Fruit fly (Drosophila melanogaster) whole organism, embryonic: ENCODE results near the gene Peritrophin-15a.

Experiments used
- Ada2b ChIP-seq: fragments of 200-800 bp; sonication (Bioruptor generic); IDR thresholded peaks from 2 replicates; pipeline ENCODE4 v1.3.6; 2022; ENCODE audit warnings: missing biosample characterization, missing genetic modification characterization
- CG10959 ChIP-seq: fragments of 200-800 bp; sonication (Bioruptor generic); IDR thresholded peaks from 2 replicates; pipeline ENCODE4 v1.3.6; 2022; ENCODE audit warnings: missing biosample characterization, missing genetic modification characterization
- CG11247 ChIP-seq: fragments of 200-800 bp; sonication (Bioruptor generic); IDR thresholded peaks from 2 replicates; pipeline ENCODE4 v1.3.6; 2022; ENCODE audit warnings: missing biosample characterization, missing genetic modification characterization
- CG11695 ChIP-seq: fragments of 200-800 bp; sonication (Bioruptor generic); IDR thresholded peaks from 3 replicates; pipeline ENCODE4 v1.3.6; 2022; ENCODE audit warnings: missing biosample characterization, missing genetic modification characterization
- CG12236 ChIP-seq: fragments of 200-800 bp; sonication (Bioruptor generic); optimal IDR thresholded peaks from 2 replicates; lab custom pipeline; 2016; ENCODE audit warnings: missing biosample characterization, missing genetic modification characterization
- CG12769 ChIP-seq: fragments of 200-800 bp; sonication (Bioruptor generic); optimal IDR thresholded peaks from 2 replicates; lab custom pipeline; 2019; ENCODE audit warnings: missing biosample characterization, mild to moderate bottlenecking, missing genetic modification characterization, moderate library complexity
- CG13287 ChIP-seq: fragments of 200-800 bp; sonication (Bioruptor generic); IDR thresholded peaks from 2 replicates; pipeline ENCODE4 v1.3.6; 2022; ENCODE audit warnings: missing biosample characterization, missing genetic modification characterization; ENCODE audit not compliant: partially characterized antibody
- CG13424 ChIP-seq: fragments of 200-800 bp; sonication (Bioruptor generic); optimal IDR thresholded peaks from 2 replicates; lab custom pipeline; 2019; ENCODE audit warnings: missing biosample characterization, mild to moderate bottlenecking, missing genetic modification characterization, moderate library complexity
- CG15514 ChIP-seq: fragments of 200-800 bp; sonication (Bioruptor generic); optimal IDR thresholded peaks from 3 replicates; lab custom pipeline; 2017; ENCODE audit warnings: missing biosample characterization, missing genetic modification characterization, mild to moderate bottlenecking, moderate library complexity, missing genetic modification reagents
- CG1792 ChIP-seq: fragments of 200-800 bp; sonication (Bioruptor generic); optimal IDR thresholded peaks from 2 replicates; lab custom pipeline; 2016; ENCODE audit warnings: missing biosample characterization, missing genetic modification characterization
- CG3163 ChIP-seq: fragments of 200-800 bp; sonication (Bioruptor generic); optimal IDR thresholded peaks from 3 replicates; lab custom pipeline; 2016; ENCODE audit warnings: missing biosample characterization, missing genetic modification characterization
- CG6765 ChIP-seq: fragments of 200-800 bp; sonication (Bioruptor generic); optimal IDR thresholded peaks from 3 replicates; lab custom pipeline; 2017; ENCODE audit warnings: missing biosample characterization, mild to moderate bottlenecking, missing genetic modification characterization
- CG8359 ChIP-seq: fragments of 200-800 bp; sonication (Bioruptor generic); optimal IDR thresholded peaks from 2 replicates; lab custom pipeline; 2017; ENCODE audit warnings: missing biosample characterization, mild to moderate bottlenecking, missing genetic modification characterization, borderline replicate concordance
- CG9609 ChIP-seq: fragments of 200-800 bp; sonication (Bioruptor generic); optimal IDR thresholded peaks from 3 replicates; lab custom pipeline; 2016; ENCODE audit warnings: missing biosample characterization, missing genetic modification characterization
- CG9817 ChIP-seq: fragments of 200-800 bp; sonication (Bioruptor generic); optimal IDR thresholded peaks from 2 replicates; lab custom pipeline; 2018; ENCODE audit warnings: missing biosample characterization, mild to moderate bottlenecking, missing genetic modification characterization, moderate library complexity
- H2.0 ChIP-seq: fragments of 200-800 bp; sonication (Bioruptor generic); IDR thresholded peaks from 2 replicates; pipeline ENCODE4 v1.3.6; 2022; ENCODE audit warnings: missing biosample characterization, missing genetic modification characterization
- HLH3B ChIP-seq: fragments of 200-800 bp; sonication (Bioruptor generic); IDR thresholded peaks from 2 replicates; pipeline ENCODE4 v1.3.6; 2022; ENCODE audit warnings: missing biosample characterization, missing genetic modification characterization
- HLH4C ChIP-seq: fragments of 200-800 bp; sonication (Bioruptor generic); IDR thresholded peaks from 3 replicates; pipeline ENCODE4 v1.3.6; 2022; ENCODE audit warnings: missing biosample characterization, missing genetic modification characterization; ENCODE audit not compliant: partially characterized antibody
- HLH54F ChIP-seq: fragments of 200-800 bp; sonication (Bioruptor generic); optimal IDR thresholded peaks from 3 replicates; lab custom pipeline; 2016; ENCODE audit warnings: missing biosample characterization, missing genetic modification characterization
- HmgZ ChIP-seq: fragments of 200-800 bp; sonication (Bioruptor generic); optimal IDR thresholded peaks from 2 replicates; lab custom pipeline; 2018; ENCODE audit warnings: missing biosample characterization, mild to moderate bottlenecking, missing genetic modification characterization
- Hr78 ChIP-seq, 2 experiments: fragments of 200-800 bp in 1 of 2; fragments of >200 bp in 1 of 2; sonication (Bioruptor generic) in 1 of 2; optimal IDR thresholded peaks; 2 replicates each; lab custom pipeline; 2017 to 2019; ENCODE audit warnings: missing biosample characterization in 2 of 2, missing genetic modification characterization in 2 of 2, mild to moderate bottlenecking in 1 of 2, moderate library complexity in 1 of 2
- Lim3 ChIP-seq: fragments of 200-800 bp; sonication (Bioruptor generic); IDR thresholded peaks from 2 replicates; pipeline ENCODE4 v1.3.6; 2022; ENCODE audit warnings: missing biosample characterization, missing genetic modification characterization
- NC2α ChIP-seq: fragments of 200-800 bp; sonication (Bioruptor generic); optimal IDR thresholded peaks from 2 replicates; lab custom pipeline; 2016; ENCODE audit warnings: missing biosample characterization, missing genetic modification characterization
- Side ChIP-seq: fragments of 200-800 bp; sonication (Bioruptor generic); optimal IDR thresholded peaks from 2 replicates; lab custom pipeline; 2016; ENCODE audit warnings: missing biosample characterization, missing genetic modification characterization
- Sox102F ChIP-seq: fragments of 200-800 bp; sonication (Bioruptor generic); optimal IDR thresholded peaks from 2 replicates; lab custom pipeline; 2018; ENCODE audit warnings: missing biosample characterization, mild to moderate bottlenecking, missing genetic modification characterization, moderate library complexity
- Sry-δ ChIP-seq: fragments of 200-800 bp; sonication (Bioruptor generic); optimal IDR thresholded peaks from 2 replicates; lab custom pipeline; 2016; ENCODE audit warnings: missing biosample characterization, missing genetic modification characterization
- bbx ChIP-seq: fragments of 200-800 bp; sonication (Bioruptor generic); IDR thresholded peaks from 2 replicates; pipeline ENCODE4 v1.3.6; 2022; ENCODE audit warnings: missing biosample characterization, missing genetic modification characterization; ENCODE audit not compliant: partially characterized antibody
- chn ChIP-seq: fragments of 200-800 bp; sonication (Bioruptor generic); optimal IDR thresholded peaks from 2 replicates; lab custom pipeline; 2016; ENCODE audit warnings: missing biosample characterization, missing genetic modification characterization
- emc ChIP-seq: fragments of 200-800 bp; sonication (Bioruptor generic); optimal IDR thresholded peaks from 2 replicates; lab custom pipeline; 2016; ENCODE audit warnings: missing biosample characterization, missing genetic modification characterization
- mirr ChIP-seq: fragments of 200-800 bp; sonication (Bioruptor generic); optimal IDR thresholded peaks from 3 replicates; lab custom pipeline; 2018; ENCODE audit warnings: missing biosample characterization, mild to moderate bottlenecking, missing genetic modification characterization
- nau ChIP-seq: fragments of 200-800 bp; sonication (Bioruptor generic); optimal IDR thresholded peaks from 3 replicates; lab custom pipeline; 2017; ENCODE audit warnings: missing biosample characterization, mild to moderate bottlenecking, missing genetic modification characterization, missing genetic modification reagents
- nom ChIP-seq: fragments of 200-800 bp; sonication (Bioruptor generic); optimal IDR thresholded peaks from 2 replicates; lab custom pipeline; 2017; ENCODE audit warnings: missing biosample characterization, missing genetic modification characterization, mild to moderate bottlenecking, moderate library complexity, missing genetic modification reagents
- org-1 ChIP-seq: fragments of 200-800 bp; sonication (Bioruptor generic); optimal IDR thresholded peaks from 2 replicates; lab custom pipeline; 2017; ENCODE audit warnings: missing biosample characterization, missing genetic modification characterization
- pnt ChIP-seq: fragments of 200-800 bp; sonication (Bioruptor generic); optimal IDR thresholded peaks from 3 replicates; lab custom pipeline; 2016; ENCODE audit warnings: missing biosample characterization, missing genetic modification characterization
- pum ChIP-seq: fragments of 200-800 bp; sonication (Bioruptor generic); optimal IDR thresholded peaks from 2 replicates; lab custom pipeline; 2016; ENCODE audit warnings: missing biosample characterization, missing genetic modification characterization
- salm ChIP-seq: fragments of 200-800 bp; sonication (Bioruptor generic); optimal IDR thresholded peaks from 2 replicates; lab custom pipeline; 2018; ENCODE audit warnings: missing biosample characterization, mild to moderate bottlenecking, missing genetic modification characterization
- schlank ChIP-seq: fragments of 200-800 bp; sonication (Bioruptor generic); optimal IDR thresholded peaks from 2 replicates; lab custom pipeline; 2018; ENCODE audit warnings: missing biosample characterization, mild to moderate bottlenecking, missing genetic modification characterization
- scrt ChIP-seq: fragments of 200-800 bp; sonication (Bioruptor generic); optimal IDR thresholded peaks from 2 replicates; lab custom pipeline; 2018; ENCODE audit warnings: missing biosample characterization, mild to moderate bottlenecking, missing genetic modification characterization, moderate library complexity
- sd ChIP-seq: fragments of 200-800 bp; sonication (Bioruptor generic); optimal IDR thresholded peaks from 3 replicates; lab custom pipeline; 2018; ENCODE audit warnings: missing biosample characterization, mild to moderate bottlenecking, missing genetic modification characterization, moderate library complexity
- so ChIP-seq: fragments of 200-800 bp; sonication (Bioruptor generic); IDR thresholded peaks from 3 replicates; pipeline ENCODE4 v1.3.6; 2022; ENCODE audit warnings: missing biosample characterization, missing genetic modification characterization
- sob ChIP-seq: fragments of 200-800 bp; sonication (Bioruptor generic); IDR thresholded peaks from 2 replicates; pipeline ENCODE4 v1.3.6; 2022; ENCODE audit warnings: missing biosample characterization, missing genetic modification characterization
- tgo ChIP-seq: fragments of 200-800 bp; sonication (Bioruptor generic); IDR thresholded peaks from 3 replicates; pipeline ENCODE4 v1.3.6; 2022; ENCODE audit warnings: missing biosample characterization, missing genetic modification characterization
- tin ChIP-seq: fragments of 200-800 bp; sonication (Bioruptor generic); optimal IDR thresholded peaks from 3 replicates; lab custom pipeline; 2016; ENCODE audit warnings: missing biosample characterization, missing genetic modification characterization
- wek ChIP-seq: fragments of 200-800 bp; sonication (Bioruptor generic); optimal IDR thresholded peaks from 3 replicates; lab custom pipeline; 2018; ENCODE audit warnings: missing biosample characterization, mild to moderate bottlenecking, missing genetic modification characterization, moderate library complexity
- zfh2 ChIP-seq: fragments of 200-800 bp; sonication (Bioruptor generic); optimal IDR thresholded peaks from 2 replicates; lab custom pipeline; 2016; ENCODE audit warnings: missing biosample characterization, missing genetic modification characterization

Gene Peritrophin-15a

dm6 chr2L:8350560-8351171 is 45.2 kb downstream of the Peritrophin-15a start (continued):
- no peak for TF ChIP-seq nau (GFP tag; lab: Kevin White, UChicago)
- TF ChIP-seq emc (GFP tag; lab: Kevin White, UChicago) = no peak
- peak; percentile 36 for TF ChIP-seq schlank (tag; lab: Kevin White, UChicago)
- TF ChIP-seq CG6765 (GFP tag; lab: Kevin White, UChicago) = peak; percentile 26
- no peak for TF ChIP-seq tgo (GFP tag; lab: Robert Waterston, UW)
- no peak for TF ChIP-seq CG13287
- TF ChIP-seq CG8359 (GFP tag; lab: Kevin White, UChicago) = no peak
- TF ChIP-seq CG9817 (tag; lab: Kevin White, UChicago) = peak; percentile 12
- no peak for TF ChIP-seq tin
- TF ChIP-seq CG15514 (GFP tag; lab: Kevin White, UChicago) = peak; percentile 62
- TF ChIP-seq H2.0 (GFP tag; lab: Robert Waterston, UW) = 0 out of 2 replicates have a peak, but pooled peaks have one; percentile 8
- TF ChIP-seq HLH3B (GFP tag; lab: Robert Waterston, UW) = peak; percentile 29; the same call in 1 of the 2 replicates
- TF ChIP-seq CG12769 (tag; lab: Kevin White, UChicago) = peak; percentile 65
- peak; percentile 73 for TF ChIP-seq mirr (GFP tag; lab: Kevin White, UChicago)
- TF ChIP-seq CG11695 = peak; percentile 7; the same call in 1 of the 3 replicates
- peak; percentile 65 for TF ChIP-seq HmgZ
- no peak for TF ChIP-seq CG1792 (GFP tag; lab: Kevin White, UChicago)
- no peak for TF ChIP-seq Lim3 (GFP tag; lab: Robert Waterston, UW)
- TF ChIP-seq wek = peak; percentile 52
- peak; percentile 16 for TF ChIP-seq Side (GFP tag; lab: Kevin White, UChicago)
- TF ChIP-seq NC2α (GFP tag; lab: Kevin White, UChicago) = no peak
- TF ChIP-seq CG12236 = no peak
- no peak for TF ChIP-seq nom
- TF ChIP-seq scrt = peak; percentile 49
- peak; percentile 95 for TF ChIP-seq sd (tag; lab: Kevin White, UChicago)
- TF ChIP-seq CG13424 (tag; lab: Kevin White, UChicago) = peak; percentile 31
- TF ChIP-seq Hr78 (GFP tag; optimal IDR thresholded peaks at IDR 0.05; lab: Kevin White, UChicago) = no peak
- TF ChIP-seq bbx (GFP tag; lab: Robert Waterston, UW) = no peak
- no peak for TF ChIP-seq pnt (GFP tag; lab: Kevin White, UChicago)
- TF ChIP-seq HLH54F (GFP tag; lab: Kevin White, UChicago) = no peak
- TF ChIP-seq Ada2b (GFP tag; lab: Robert Waterston, UW) = peak; percentile 12; the same call in 1 of the 2 replicates
- TF ChIP-seq CG9609 (GFP tag; lab: Kevin White, UChicago) = no peak
- peak; percentile 39 for TF ChIP-seq salm (tag; lab: Kevin White, UChicago)
- TF ChIP-seq sob (GFP tag; lab: Robert Waterston, UW) = peak; percentile 55; the same call in 1 of the 2 replicates
- TF ChIP-seq Sry-δ (GFP tag; lab: Kevin White, UChicago) = no peak
- no peak for TF ChIP-seq CG10959 (GFP tag; lab: Robert Waterston, UW)
- peak; percentile 42 for TF ChIP-seq Sox102F (GFP tag; lab: Kevin White, UChicago)
- peak; percentile 22 for TF ChIP-seq org-1 (GFP tag; lab: Kevin White, UChicago)
- TF ChIP-seq HLH4C = no peak
- TF ChIP-seq pum (GFP tag; lab: Kevin White, UChicago) = no peak
- no peak for TF ChIP-seq chn (GFP tag; lab: Kevin White, UChicago)
- TF ChIP-seq zfh2 (GFP tag; lab: Kevin White, UChicago) = no peak
- no peak for TF ChIP-seq CG3163 (GFP tag; lab: Kevin White, UChicago)
- no peak for TF ChIP-seq CG11247
- TF ChIP-seq so (GFP tag; lab: Robert Waterston, UW) = 0 out of 3 replicates have a peak, but pooled peaks have one; percentile 36
